Worm (Caenorhabditis elegans) whole organism, L1 larva: ENCODE results near the gene T23B5.6.
A peak's percentile ranks its signal among the peaks of the same experiment; 100 is the strongest.

Experiments
- C04F5.9 ChIP-seq: sonication (generic microtip); optimal IDR thresholded peaks from 2 replicates; lab custom pipeline; 2016; ENCODE audit warnings: missing genetic modification characterization, missing compliant biosample characterization
- C16A3.4 ChIP-seq: fragments of 150-350 bp; optimal IDR thresholded peaks from 2 replicates; lab custom pipeline; 2014; ENCODE audit warnings: missing biosample characterization, missing genetic modification characterization
- C34B4.2 ChIP-seq: sonication (generic microtip); optimal IDR thresholded peaks from 2 replicates; lab custom pipeline; 2017; ENCODE audit warnings: mild to moderate bottlenecking, missing genetic modification characterization, missing compliant biosample characterization
- Y116A8C.19 ChIP-seq: sonication (generic microtip); optimal IDR thresholded peaks from 2 replicates; lab custom pipeline; 2016; ENCODE audit warnings: missing compliant biosample characterization, missing genetic modification characterization, borderline replicate concordance
- aha-1 ChIP-seq: fragments of 150-350 bp; optimal IDR thresholded peaks from 2 replicates; lab custom pipeline; 2014; ENCODE audit warnings: missing biosample characterization, missing genetic modification characterization
- alr-1 ChIP-seq: fragments of 200-800 bp; sonication (Bioruptor generic); optimal IDR thresholded peaks from 2 replicates; lab custom pipeline; 2018; ENCODE audit warnings: borderline replicate concordance, mild to moderate bottlenecking, missing genetic modification characterization, missing compliant biosample characterization
- ama-1 ChIP-seq: fragments of 150-350 bp; optimal IDR thresholded peaks from 2 replicates; lab custom pipeline; 2014
- ceh-8 ChIP-seq: fragments of 200-800 bp; sonication (Bioruptor generic); optimal IDR thresholded peaks from 2 replicates; lab custom pipeline; 2018; ENCODE audit warnings: mild to moderate bottlenecking, missing genetic modification characterization, moderate library complexity, missing compliant biosample characterization
- ces-1 ChIP-seq: fragments of 150-350 bp; optimal IDR thresholded peaks from 2 replicates; lab custom pipeline; 2014; ENCODE audit warnings: missing biosample characterization, missing genetic modification reagents, missing genetic modification characterization
- dsc-1 ChIP-seq: sonication (generic microtip); optimal IDR thresholded peaks from 2 replicates; lab custom pipeline; 2016; ENCODE audit warnings: mild to moderate bottlenecking, missing genetic modification characterization, missing compliant biosample characterization
- efl-3 ChIP-seq: fragments of 200-800 bp; sonication (Bioruptor generic); optimal IDR thresholded peaks from 2 replicates; lab custom pipeline; 2018; ENCODE audit warnings: mild to moderate bottlenecking, missing genetic modification characterization, missing compliant biosample characterization
- egl-13 ChIP-seq: sonication (generic microtip); optimal IDR thresholded peaks from 2 replicates; lab custom pipeline; 2016; ENCODE audit warnings: missing genotype, missing genetic modification reagents, missing genetic modification characterization, missing compliant biosample characterization
- fkh-4 ChIP-seq: sonication (generic microtip); optimal IDR thresholded peaks from 2 replicates; lab custom pipeline; 2016; ENCODE audit warnings: missing compliant biosample characterization, missing genetic modification characterization, borderline replicate concordance
- fos-1 ChIP-seq: fragments of 150-350 bp; optimal IDR thresholded peaks from 2 replicates; lab custom pipeline; 2014; ENCODE audit warnings: missing biosample characterization, missing genetic modification characterization
- hlh-17 ChIP-seq: fragments of 200-800 bp; sonication (Bioruptor generic); optimal IDR thresholded peaks from 2 replicates; lab custom pipeline; 2018; ENCODE audit warnings: missing genetic modification characterization, mild to moderate bottlenecking, missing compliant biosample characterization, moderate library complexity, borderline replicate concordance
- isw-1 ChIP-seq: fragments of 200-800 bp; sonication (Bioruptor generic); IDR thresholded peaks from 2 replicates; pipeline ENCODE4 v1.3.6; 2022; ENCODE audit warnings: missing genetic modification characterization, missing compliant biosample characterization
- lin-14 ChIP-seq: fragments of 200-800 bp; sonication (Bioruptor generic); optimal IDR thresholded peaks from 2 replicates; lab custom pipeline; 2018; ENCODE audit warnings: mild to moderate bottlenecking, missing genetic modification characterization, moderate library complexity, missing compliant biosample characterization
- mef-2 ChIP-seq: fragments of 150-350 bp; optimal IDR thresholded peaks from 2 replicates; lab custom pipeline; 2014; ENCODE audit warnings: missing biosample characterization, missing genetic modification characterization
- mep-1 ChIP-seq: fragments of 150-350 bp; optimal IDR thresholded peaks from 2 replicates; lab custom pipeline; 2014; ENCODE audit warnings: missing biosample characterization, missing genetic modification characterization
- nhr-20 ChIP-seq: sonication (generic microtip); optimal IDR thresholded peaks from 2 replicates; lab custom pipeline; 2016; ENCODE audit warnings: mild to moderate bottlenecking, missing genetic modification characterization, missing compliant biosample characterization
- nhr-237 ChIP-seq: fragments of 150-350 bp; optimal IDR thresholded peaks from 2 replicates; lab custom pipeline; 2014; ENCODE audit warnings: missing biosample characterization, missing genetic modification characterization
- nhr-71 ChIP-seq: sonication (generic microtip); optimal IDR thresholded peaks from 2 replicates; lab custom pipeline; 2016; ENCODE audit warnings: mild to moderate bottlenecking, missing genetic modification characterization, moderate library complexity, missing compliant biosample characterization
- nhr-76 ChIP-seq: sonication (generic microtip); optimal IDR thresholded peaks from 2 replicates; lab custom pipeline; 2017; ENCODE audit warnings: missing biosample characterization, missing genetic modification characterization
- nhr-84 ChIP-seq: sonication (generic microtip); optimal IDR thresholded peaks from 2 replicates; lab custom pipeline; 2017; ENCODE audit warnings: missing biosample characterization, missing genetic modification characterization
- nhr-85 ChIP-seq: sonication (generic microtip); peaks from one replicate; lab custom pipeline; 2016; ENCODE audit warnings: missing genetic modification characterization, inconsistent platforms, missing compliant biosample characterization
- pax-3 ChIP-seq: fragments of 200-800 bp; sonication (Bioruptor generic); optimal IDR thresholded peaks from 2 replicates; lab custom pipeline; 2018; ENCODE audit warnings: mild to moderate bottlenecking, missing genetic modification characterization, moderate library complexity, missing compliant biosample characterization
- skn-1 ChIP-seq: fragments of 150-350 bp; optimal IDR thresholded peaks from 2 replicates; lab custom pipeline; 2014; ENCODE audit warnings: missing biosample characterization, missing genetic modification characterization
- snpc-4 ChIP-seq: fragments of 150-350 bp; optimal IDR thresholded peaks from 2 replicates; lab custom pipeline; 2014; ENCODE audit warnings: missing biosample characterization, missing genetic modification characterization
- snu-23 ChIP-seq: sonication (generic microtip); optimal IDR thresholded peaks from 2 replicates; lab custom pipeline; 2016; ENCODE audit warnings: missing genetic modification characterization, missing compliant biosample characterization
- sox-4 ChIP-seq: sonication (generic microtip); optimal IDR thresholded peaks from 2 replicates; lab custom pipeline; 2016; ENCODE audit warnings: missing genetic modification characterization, missing compliant biosample characterization
- sup-37 ChIP-seq: fragments of 200-800 bp; sonication (Bioruptor generic); optimal IDR thresholded peaks from 2 replicates; lab custom pipeline; 2018; ENCODE audit warnings: mild to moderate bottlenecking, missing genetic modification characterization, missing compliant biosample characterization
- swsn-7 ChIP-seq: sonication (generic microtip); optimal IDR thresholded peaks from 2 replicates; lab custom pipeline; 2016; ENCODE audit warnings: missing genetic modification characterization, missing compliant biosample characterization
- unc-130 ChIP-seq: fragments of 150-350 bp; optimal IDR thresholded peaks from 2 replicates; lab custom pipeline; 2017; ENCODE audit warnings: missing biosample characterization, missing genetic modification characterization, inconsistent platforms
- unc-62 ChIP-seq: fragments of 150-350 bp; optimal IDR thresholded peaks from 2 replicates; lab custom pipeline; 2014; ENCODE audit warnings: missing biosample characterization, missing genetic modification reagents, missing genetic modification characterization
- unc-86 ChIP-seq: sonication (generic microtip); optimal IDR thresholded peaks from 2 replicates; lab custom pipeline; 2016; ENCODE audit warnings: missing genetic modification characterization, missing compliant biosample characterization
- unc-98 ChIP-seq: fragments of 200-800 bp; sonication (Bioruptor generic); IDR thresholded peaks from 2 replicates; pipeline ENCODE4 v1.3.6; 2022; ENCODE audit warnings: missing genetic modification characterization, missing compliant biosample characterization
- vab-15 ChIP-seq: sonication (generic microtip); optimal IDR thresholded peaks from 2 replicates; lab custom pipeline; 2017; ENCODE audit warnings: missing genotype, mild to moderate bottlenecking, missing genetic modification characterization, missing compliant biosample characterization
- xbp-1 ChIP-seq: sonication (generic microtip); optimal IDR thresholded peaks from 2 replicates; lab custom pipeline; 2016; ENCODE audit warnings: missing genetic modification characterization, missing compliant biosample characterization
- zag-1 ChIP-seq: fragments of 150-350 bp; optimal IDR thresholded peaks from 2 replicates; lab custom pipeline; 2014; ENCODE audit warnings: missing biosample characterization, missing genetic modification characterization
- zip-4 ChIP-seq: fragments of 200-800 bp; sonication (Bioruptor generic); optimal IDR thresholded peaks from 2 replicates; lab custom pipeline; 2018; ENCODE audit warnings: mild to moderate bottlenecking, missing genetic modification characterization, moderate library complexity, missing compliant biosample characterization

T23B5.6 gene

ce11 chrIV:12633825-12634224 lies 43.2 kb downstream of the T23B5.6 start (continued):
- TF ChIP-seq sup-37 (GFP tag; lab: Kevin White, UChicago): no peak
- no peak for TF ChIP-seq hlh-17 (GFP tag; lab: Kevin White, UChicago)
- TF ChIP-seq aha-1 (tag; lab: Kevin White, UChicago): no peak
- TF ChIP-seq C04F5.9 (tag; lab: Kevin White, UChicago): no peak
- TF ChIP-seq unc-62 (GFP tag; lab: Kevin White, UChicago): no peak
- TF ChIP-seq nhr-76 (tag; lab: Kevin White, UChicago): no peak
- no peak for TF ChIP-seq egl-13 (tag; lab: Kevin White, UChicago)
- peak; percentile 58 for TF ChIP-seq mep-1
- no peak for TF ChIP-seq swsn-7 (tag; lab: Kevin White, UChicago)
- no peak for TF ChIP-seq xbp-1 (tag; lab: Kevin White, UChicago)
- no peak for TF ChIP-seq nhr-84
- peak; percentile 52 for TF ChIP-seq snu-23 (GFP tag; lab: Kevin White, UChicago)
- TF ChIP-seq ama-1 (lab: Kevin White, UChicago): no peak
- TF ChIP-seq sox-4 (tag; lab: Kevin White, UChicago): no peak
- TF ChIP-seq lin-14 (GFP tag; lab: Kevin White, UChicago): peak; percentile 69
- TF ChIP-seq fos-1: peak; percentile 10
- TF ChIP-seq C16A3.4: no peak
- TF ChIP-seq alr-1 (tag; lab: Kevin White, UChicago): no peak
- no peak for TF ChIP-seq isw-1 (GFP tag; lab: Robert Waterston, UW)
- TF ChIP-seq fkh-4: no peak
- TF ChIP-seq snpc-4 (tag; lab: Kevin White, UChicago): no peak
- no peak for TF ChIP-seq zag-1
- no peak for TF ChIP-seq unc-130
- no peak for TF ChIP-seq efl-3 (GFP tag; lab: Kevin White, UChicago)
- no peak for TF ChIP-seq nhr-71 (tag; lab: Kevin White, UChicago)
- TF ChIP-seq vab-15 (tag; lab: Kevin White, UChicago): no peak
- no peak for TF ChIP-seq ces-1 (GFP tag; lab: Kevin White, UChicago)
- no peak for TF ChIP-seq C34B4.2 (tag; lab: Kevin White, UChicago)

ce11 chrIV:12632430-12632829 lies 44.6 kb downstream of the T23B5.6 start:
- TF ChIP-seq nhr-237 (tag; lab: Kevin White, UChicago) (no peak), zip-4 (no peak), mef-2 (tag; lab: Kevin White, UChicago) (no peak), unc-86 (no peak), Y116A8C.19 (no peak), ceh-8 (no peak), dsc-1 (peak; percentile 21), zag-1 (no peak), nhr-85 (peak; percentile 37), skn-1 (tag; lab: Kevin White, UChicago) (no peak), pax-3 (tag; lab: Kevin White, UChicago) (no peak), unc-98 (GFP tag; lab: Robert Waterston, UW) (no peak), mep-1 (peak; percentile 23), nhr-20 (tag; lab: Kevin White, UChicago) (no peak)

ce11 chrIV:12630922-12631321 lies 46.1 kb downstream of the T23B5.6 start, which contains the start of gene ark-1:
TSS of gene ark-1 (minus strand) at chrIV:12631022.
- TF ChIP-seq efl-3 (GFP tag; lab: Kevin White, UChicago): no peak
- TF ChIP-seq, all 84 proteins: peak for 0
